Worm (Caenorhabditis elegans) whole organism, late embryonic: Measurements from ENCODE around the gene T20G5.13.

ENCODE experiments used
- ceh-9 ChIP-seq: sonication (generic microtip); optimal IDR thresholded peaks from 2 replicates; lab custom pipeline; 2016; ENCODE audit warnings: mild to moderate bottlenecking, missing genetic modification characterization, inconsistent platforms, missing compliant biosample characterization
- dve-1 ChIP-seq: sonication (generic microtip); optimal IDR thresholded peaks from 2 replicates; lab custom pipeline; 2017; ENCODE audit warnings: antibody characterized with exemption, mild to moderate bottlenecking, missing genetic modification characterization, missing compliant biosample characterization
- ets-4 ChIP-seq: sonication (generic microtip); optimal IDR thresholded peaks from 2 replicates; lab custom pipeline; 2016; ENCODE audit warnings: missing genetic modification characterization, missing compliant biosample characterization
- fax-1 ChIP-seq: sonication (generic microtip); optimal IDR thresholded peaks from 2 replicates; lab custom pipeline; 2016; ENCODE audit warnings: missing genotype, missing genetic modification characterization, missing compliant biosample characterization
- lim-6 ChIP-seq: sonication (generic microtip); optimal IDR thresholded peaks from 2 replicates; lab custom pipeline; 2016; ENCODE audit warnings: missing genetic modification characterization, missing compliant biosample characterization
- nhr-11 ChIP-seq: fragments of 150-350 bp; optimal IDR thresholded peaks from 2 replicates; lab custom pipeline; 2014; ENCODE audit warnings: missing biosample characterization, missing genetic modification characterization
- pag-3 ChIP-seq: sonication (generic microtip); optimal IDR thresholded peaks from 2 replicates; lab custom pipeline; 2016; ENCODE audit warnings: missing compliant biosample characterization, missing genetic modification characterization, borderline replicate concordance
- rnt-1 ChIP-seq: sonication (generic microtip); optimal IDR thresholded peaks from 2 replicates; lab custom pipeline; 2016; ENCODE audit warnings: missing genetic modification characterization, missing compliant biosample characterization
- unc-55 ChIP-seq: sonication (generic microtip); optimal IDR thresholded peaks from 2 replicates; lab custom pipeline; 2017; ENCODE audit warnings: missing biosample characterization, missing genetic modification reagents, missing genetic modification characterization

- no peak for TF ChIP-seq nhr-11
- TF ChIP-seq dve-1, result no peak
- no peak for TF ChIP-seq unc-55
- TF ChIP-seq fax-1 (tag; lab: Kevin White, UChicago), result no peak
- no peak for TF ChIP-seq rnt-1 (tag; lab: Kevin White, UChicago)
- TF ChIP-seq ets-4, result no peak
- no peak for TF ChIP-seq pag-3 (tag; lab: Kevin White, UChicago)
- TF ChIP-seq lim-6 (tag; lab: Kevin White, UChicago), result no peak
- no peak for TF ChIP-seq ceh-9 (tag; lab: Kevin White, UChicago)
These were observed 10.9 kb upstream of the T20G5.13 start, which contains the start of the genes blos-1 and best-18 for ce11 chrIII:10211889-10212494.
